Worm (Caenorhabditis elegans) whole organism, L3 larva: Measurements from ENCODE around the gene dcr-1.

ENCODE experiments used
- R02D3.7 ChIP-seq: fragments of 150-350 bp; optimal IDR thresholded peaks from 2 replicates; lab custom pipeline; 2014; ENCODE audit warnings: missing biosample characterization, missing genetic modification characterization
- ZK546.5 ChIP-seq: sonication (generic microtip); optimal IDR thresholded peaks from 2 replicates; lab custom pipeline; 2017; ENCODE audit warnings: missing biosample characterization, missing genetic modification characterization
- aly-2 ChIP-seq: fragments of 150-350 bp; optimal IDR thresholded peaks from 2 replicates; lab custom pipeline; 2014; ENCODE audit warnings: missing biosample characterization, missing genetic modification characterization
- ama-1 ChIP-seq: fragments of 150-350 bp; optimal IDR thresholded peaks from 2 replicates; lab custom pipeline; 2018
- ceh-16 ChIP-seq: sonication (generic microtip); optimal IDR thresholded peaks from 2 replicates; lab custom pipeline; 2017; ENCODE audit warnings: missing biosample characterization, missing genetic modification characterization
- ceh-28 ChIP-seq: fragments of 150-350 bp; optimal IDR thresholded peaks from 2 replicates; lab custom pipeline; 2014; ENCODE audit warnings: missing biosample characterization, missing genetic modification reagents, missing genetic modification characterization
- ceh-82 ChIP-seq: fragments of 150-350 bp; optimal IDR thresholded peaks from 2 replicates; lab custom pipeline; 2014; ENCODE audit warnings: missing biosample characterization, missing genetic modification characterization
- ceh-9 ChIP-seq: sonication (generic microtip); optimal IDR thresholded peaks from 2 replicates; lab custom pipeline; 2018; ENCODE audit warnings: missing biosample characterization, missing genetic modification characterization
- daf-12 ChIP-seq: fragments of 150-350 bp; optimal IDR thresholded peaks from 2 replicates; lab custom pipeline; 2014; ENCODE audit warnings: missing biosample characterization, missing genetic modification reagents, missing genetic modification characterization
- egl-27 ChIP-seq: sonication (generic microtip); optimal IDR thresholded peaks from 4 replicates; lab custom pipeline; 2017; ENCODE audit warnings: missing biosample characterization, missing genetic modification reagents, missing genetic modification characterization
- egl-5 ChIP-seq: fragments of 150-350 bp; optimal IDR thresholded peaks from 2 replicates; lab custom pipeline; 2017; ENCODE audit warnings: missing biosample characterization, missing genetic modification reagents, missing genetic modification characterization, inconsistent platforms
- elt-1 ChIP-seq: fragments of 150-350 bp; optimal IDR thresholded peaks from 2 replicates; lab custom pipeline; 2014; ENCODE audit warnings: missing biosample characterization, missing genetic modification characterization
- elt-2 ChIP-seq: sonication (generic microtip); optimal IDR thresholded peaks from 2 replicates; lab custom pipeline; 2016; ENCODE audit warnings: missing genetic modification reagents, mild to moderate bottlenecking, missing genetic modification characterization, missing compliant biosample characterization
- elt-3 ChIP-seq, 3 experiments: fragments of 150-350 bp in 1 of 3; sonication (generic microtip) in 2 of 3; optimal IDR thresholded peaks; 2 replicates in 2 of 3; 4 replicates in 1 of 3; lab custom pipeline; 2014 to 2017; ENCODE audit warnings: missing biosample characterization in 3 of 3, missing genetic modification characterization in 3 of 3
- eor-1 ChIP-seq, 2 experiments: fragments of 150-350 bp; optimal IDR thresholded peaks; 2 replicates each; lab custom pipeline; 2014 to 2018; ENCODE audit warnings: missing biosample characterization in 2 of 2, missing genetic modification characterization in 2 of 2
- fkh-10 ChIP-seq: sonication (generic microtip); optimal IDR thresholded peaks from 2 replicates; lab custom pipeline; 2017; ENCODE audit warnings: missing biosample characterization, missing genetic modification reagents, missing genetic modification characterization
- fkh-2 ChIP-seq: fragments of 150-350 bp; optimal IDR thresholded peaks from 2 replicates; lab custom pipeline; 2014; ENCODE audit warnings: missing biosample characterization, missing genetic modification reagents, missing genetic modification characterization
- fos-1 ChIP-seq: fragments of 150-350 bp; optimal IDR thresholded peaks from 2 replicates; lab custom pipeline; 2014; ENCODE audit warnings: missing biosample characterization, missing genetic modification characterization
- hmg-11 ChIP-seq: sonication (generic microtip); optimal IDR thresholded peaks from 2 replicates; lab custom pipeline; 2016; ENCODE audit warnings: missing genetic modification characterization, missing compliant biosample characterization
- jun-1 ChIP-seq: fragments of 150-350 bp; optimal IDR thresholded peaks from 2 replicates; lab custom pipeline; 2014; ENCODE audit warnings: missing biosample characterization, missing genetic modification reagents, missing genetic modification characterization
- lin-15B ChIP-seq: fragments of 150-350 bp; optimal IDR thresholded peaks from 2 replicates; lab custom pipeline; 2014; ENCODE audit warnings: missing biosample characterization, missing genetic modification characterization
- lin-39 ChIP-seq: fragments of 150-350 bp; optimal IDR thresholded peaks from 2 replicates; lab custom pipeline; 2018; ENCODE audit warnings: missing biosample characterization, missing genetic modification reagents, missing genetic modification characterization
- lsy-12 ChIP-seq: sonication (generic microtip); optimal IDR thresholded peaks from 2 replicates; lab custom pipeline; 2016; ENCODE audit warnings: mild to moderate bottlenecking, missing genetic modification characterization, missing compliant biosample characterization
- mdl-1 ChIP-seq: fragments of 150-350 bp; optimal IDR thresholded peaks from 2 replicates; lab custom pipeline; 2014; ENCODE audit warnings: missing biosample characterization, missing genetic modification characterization
- mml-1 ChIP-seq: fragments of 150-350 bp; sonication (generic microtip); optimal IDR thresholded peaks from 3 replicates; lab custom pipeline; 2014; ENCODE audit warnings: missing biosample characterization, missing genetic modification characterization
- nfya-1 ChIP-seq: sonication (generic microtip); optimal IDR thresholded peaks from 2 replicates; lab custom pipeline; 2017; ENCODE audit warnings: missing genetic modification characterization, mild to moderate bottlenecking, missing compliant biosample characterization, antibody characterized with exemption, moderate library complexity; ENCODE audit not compliant: insufficient read depth
- nhr-11 ChIP-seq: fragments of 150-350 bp; optimal IDR thresholded peaks from 2 replicates; lab custom pipeline; 2014; ENCODE audit warnings: missing biosample characterization, missing genetic modification characterization
- nhr-12 ChIP-seq: fragments of 150-350 bp; optimal IDR thresholded peaks from 2 replicates; lab custom pipeline; 2014; ENCODE audit warnings: missing biosample characterization, missing genetic modification characterization
- nhr-23 ChIP-seq: fragments of 150-350 bp; optimal IDR thresholded peaks from 2 replicates; lab custom pipeline; 2014; ENCODE audit warnings: missing biosample characterization, missing genetic modification reagents, missing genetic modification characterization
- nhr-237 ChIP-seq: fragments of 150-350 bp; optimal IDR thresholded peaks from 2 replicates; lab custom pipeline; 2014; ENCODE audit warnings: missing biosample characterization, missing genetic modification characterization
- nhr-25 ChIP-seq: sonication (generic microtip); optimal IDR thresholded peaks from 2 replicates; lab custom pipeline; 2017; ENCODE audit warnings: missing biosample characterization, missing genetic modification characterization
- nhr-28 ChIP-seq: fragments of 150-350 bp; optimal IDR thresholded peaks from 2 replicates; lab custom pipeline; 2014; ENCODE audit warnings: missing biosample characterization, missing genetic modification characterization
- nhr-43 ChIP-seq: sonication (generic microtip); optimal IDR thresholded peaks from 2 replicates; lab custom pipeline; 2016; ENCODE audit warnings: mild to moderate bottlenecking, missing genetic modification characterization, missing compliant biosample characterization; ENCODE audit not compliant: poor library complexity, severe bottlenecking
- nhr-67 ChIP-seq: fragments of 150-350 bp; optimal IDR thresholded peaks from 2 replicates; lab custom pipeline; 2014; ENCODE audit warnings: missing biosample characterization, missing genetic modification characterization
- nhr-76 ChIP-seq: fragments of 150-350 bp; sonication (generic microtip); optimal IDR thresholded peaks from 5 replicates; lab custom pipeline; 2014; ENCODE audit warnings: missing biosample characterization, missing genetic modification characterization
- nhr-77 ChIP-seq: fragments of 150-350 bp; optimal IDR thresholded peaks from 2 replicates; lab custom pipeline; 2014; ENCODE audit warnings: missing biosample characterization, missing genetic modification characterization
- pha-4 ChIP-seq: fragments of 150-350 bp; optimal IDR thresholded peaks from 2 replicates; lab custom pipeline; 2014; ENCODE audit warnings: missing biosample characterization, missing genetic modification reagents, missing genetic modification characterization
- pqm-1 ChIP-seq: fragments of 150-350 bp; optimal IDR thresholded peaks from 2 replicates; lab custom pipeline; 2017; ENCODE audit warnings: missing biosample characterization, missing genetic modification characterization, inconsistent platforms
- sea-2 ChIP-seq: fragments of 150-350 bp; sonication (generic microtip); optimal IDR thresholded peaks from 4 replicates; lab custom pipeline; 2014; ENCODE audit warnings: missing biosample characterization, missing genetic modification reagents, missing genetic modification characterization
- skn-1 ChIP-seq: fragments of 150-350 bp; optimal IDR thresholded peaks from 2 replicates; lab custom pipeline; 2014; ENCODE audit warnings: missing biosample characterization, missing genetic modification characterization
- snpc-4 ChIP-seq: fragments of 150-350 bp; optimal IDR thresholded peaks from 2 replicates; lab custom pipeline; 2014; ENCODE audit warnings: missing biosample characterization, missing genetic modification characterization
- tbx-2 ChIP-seq: sonication (generic microtip); optimal IDR thresholded peaks from 2 replicates; lab custom pipeline; 2016; ENCODE audit warnings: mild to moderate bottlenecking, missing genetic modification characterization, missing compliant biosample characterization
- unc-39 ChIP-seq: sonication (generic microtip); optimal IDR thresholded peaks from 4 replicates; lab custom pipeline; 2017; ENCODE audit warnings: missing biosample characterization, missing genetic modification characterization
- unc-62 ChIP-seq: fragments of 150-350 bp; sonication (generic microtip); optimal IDR thresholded peaks from 4 replicates; lab custom pipeline; 2014; ENCODE audit warnings: missing biosample characterization, missing genetic modification reagents, missing genetic modification characterization
- zag-1 ChIP-seq: fragments of 150-350 bp; optimal IDR thresholded peaks from 2 replicates; lab custom pipeline; 2014; ENCODE audit warnings: missing biosample characterization, missing genetic modification characterization
- ztf-11 ChIP-seq: fragments of 150-350 bp; optimal IDR thresholded peaks from 2 replicates; lab custom pipeline; 2014; ENCODE audit warnings: missing biosample characterization, missing genetic modification characterization
- ztf-4 ChIP-seq: fragments of 150-350 bp; optimal IDR thresholded peaks from 2 replicates; lab custom pipeline; 2014; ENCODE audit warnings: missing biosample characterization, missing genetic modification characterization

dcr-1 gene

DNA sequence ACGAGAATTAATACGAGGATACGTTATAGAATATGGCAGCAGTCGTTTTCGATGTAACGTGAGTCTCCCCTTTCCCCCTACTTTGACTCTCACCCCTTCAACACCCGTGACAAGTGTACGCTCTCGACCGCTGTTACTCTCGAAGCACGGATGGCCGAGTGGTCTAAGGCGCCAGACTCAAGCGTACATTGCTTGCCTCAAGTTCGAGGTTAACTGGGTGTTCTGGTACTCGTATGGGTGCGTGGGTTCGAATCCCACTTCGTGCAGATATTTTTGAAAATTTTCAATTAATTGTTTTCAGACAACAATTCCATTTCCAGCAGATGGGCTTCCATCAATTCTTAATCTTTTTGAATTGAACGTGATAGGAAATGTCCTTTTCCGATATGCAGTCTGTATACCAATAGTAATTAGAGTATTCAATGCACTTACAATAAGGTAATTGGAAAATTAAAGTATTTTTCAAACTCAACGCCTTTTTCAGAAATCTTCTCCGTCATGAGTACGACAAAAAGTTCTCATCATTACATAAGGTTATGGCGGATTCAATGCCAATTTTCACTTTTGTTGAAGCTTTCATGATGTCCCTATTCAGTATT, 29.5 kb upstream of the dcr-1 start:
- TF ChIP-seq egl-27 (tag; lab: Kevin White, UChicago), result peak; percentile 74
- no peak for TF ChIP-seq eor-1 (tag; optimal IDR thresholded peaks at IDR 0.05; lab: Kevin White, UChicago)
- TF ChIP-seq ztf-4 (tag; lab: Kevin White, UChicago), result peak; percentile 52
- no peak for TF ChIP-seq pqm-1
- TF ChIP-seq nhr-23, result peak; percentile 29
- no peak for TF ChIP-seq ceh-16
- TF ChIP-seq nhr-77 (tag; lab: Kevin White, UChicago), result no peak
- no peak for TF ChIP-seq zag-1 (tag; lab: Kevin White, UChicago)
- TF ChIP-seq elt-3 (tag; optimal IDR thresholded peaks at IDR 0.05; lab: Kevin White, UChicago), result no peak
- no peak for TF ChIP-seq mdl-1 (tag; lab: Kevin White, UChicago)
- no peak for TF ChIP-seq mml-1
- peak; percentile 78 for TF ChIP-seq hmg-11 (tag; lab: Kevin White, UChicago)
- TF ChIP-seq unc-39, result no peak
- no peak for TF ChIP-seq aly-2 (tag; lab: Kevin White, UChicago)
- peak; percentile 74 for TF ChIP-seq pha-4 (tag; lab: Kevin White, UChicago)
- no peak for TF ChIP-seq ZK546.5
- peak; percentile 64 for TF ChIP-seq jun-1
- TF ChIP-seq unc-62, result no peak
- TF ChIP-seq fos-1 (tag; lab: Kevin White, UChicago), result no peak
- no peak for TF ChIP-seq nhr-28 (tag; lab: Kevin White, UChicago)
- TF ChIP-seq daf-12, result no peak
- no peak for TF ChIP-seq tbx-2 (tag; lab: Kevin White, UChicago)
- TF ChIP-seq lin-39 (tag; lab: Kevin White, UChicago), result peak; percentile 80
- no peak for TF ChIP-seq ceh-82 (tag; lab: Kevin White, UChicago)
- peak; percentile 35 for TF ChIP-seq elt-2 (tag; lab: Kevin White, UChicago)
- no peak for TF ChIP-seq fkh-10 (GFP tag; lab: Kevin White, UChicago)
- TF ChIP-seq nhr-43, result peak; percentile 87
- no peak for TF ChIP-seq R02D3.7 (tag; lab: Kevin White, UChicago)
- peak; percentile 69 for TF ChIP-seq nfya-1 (tag; lab: Kevin White, UChicago)
- TF ChIP-seq lin-15B (tag; lab: Kevin White, UChicago), result peak; percentile 36
- TF ChIP-seq nhr-11 (tag; lab: Kevin White, UChicago), result no peak
- TF ChIP-seq lsy-12, result peak; percentile 66
- TF ChIP-seq elt-1 (tag; lab: Kevin White, UChicago), result no peak
- TF ChIP-seq skn-1 (tag; lab: Kevin White, UChicago), result peak; percentile 8
- peak; percentile 33 for TF ChIP-seq egl-5 (tag; lab: Kevin White, UChicago)
- TF ChIP-seq ztf-11 (tag; lab: Kevin White, UChicago), result no peak
- TF ChIP-seq ama-1 (lab: Kevin White, UChicago), result peak; percentile 68
- TF ChIP-seq nhr-237 (tag; lab: Kevin White, UChicago), result no peak
- TF ChIP-seq nhr-67 (tag; lab: Kevin White, UChicago), result no peak
- TF ChIP-seq ceh-9 (tag; lab: Kevin White, UChicago), result no peak
- peak; percentile 17 for TF ChIP-seq nhr-25 (tag; lab: Kevin White, UChicago)
- peak; percentile 23 for TF ChIP-seq snpc-4 (tag; lab: Kevin White, UChicago)
- no peak for TF ChIP-seq sea-2
- TF ChIP-seq nhr-76, result no peak
- TF ChIP-seq nhr-12 (tag; lab: Kevin White, UChicago), result no peak
- TF ChIP-seq ceh-28 (tag; lab: Kevin White, UChicago), result no peak
- TF ChIP-seq fkh-2 (tag; lab: Kevin White, UChicago), result no peak
